Worm (Caenorhabditis elegans) whole organism, early embryonic: ENCODE results near the gene dab-1.

Experiments used
- B0310.2 ChIP-seq: sonication (generic microtip); optimal IDR thresholded peaks from 2 replicates; lab custom pipeline; 2016; ENCODE audit warnings: mild to moderate bottlenecking, missing genetic modification characterization, missing compliant biosample characterization
- F13C5.2 ChIP-seq: sonication (generic microtip); optimal IDR thresholded peaks from 2 replicates; lab custom pipeline; 2017; ENCODE audit warnings: mild to moderate bottlenecking, missing genetic modification characterization, inconsistent platforms, missing compliant biosample characterization
- aly-1 ChIP-seq: sonication (generic microtip); optimal IDR thresholded peaks from 2 replicates; lab custom pipeline; 2016; ENCODE audit warnings: missing genetic modification characterization, missing compliant biosample characterization
- ama-1 ChIP-seq: fragments of 150-350 bp; optimal IDR thresholded peaks from 2 replicates; lab custom pipeline; 2014
- ceh-13 ChIP-seq: fragments of 200-800 bp; sonication (Bioruptor generic); optimal IDR thresholded peaks from 2 replicates; lab custom pipeline; 2018; ENCODE audit warnings: mild to moderate bottlenecking, missing genetic modification characterization, missing compliant biosample characterization
- ceh-36 ChIP-seq: sonication (generic microtip); optimal IDR thresholded peaks from 2 replicates; lab custom pipeline; 2016; ENCODE audit warnings: missing genetic modification characterization, inconsistent platforms, missing compliant biosample characterization
- ets-7 ChIP-seq: sonication (generic microtip); optimal IDR thresholded peaks from 2 replicates; lab custom pipeline; 2016; ENCODE audit warnings: missing genotype, missing genetic modification characterization, missing compliant biosample characterization
- flt-1 ChIP-seq: fragments of 200-800 bp; sonication (Bioruptor generic); IDR thresholded peaks from 2 replicates; pipeline ENCODE4 v1.3.6; 2022; ENCODE audit warnings: missing genetic modification characterization, missing compliant biosample characterization
- hmbx-1 ChIP-seq: sonication (generic microtip); optimal IDR thresholded peaks from 2 replicates; lab custom pipeline; 2016; ENCODE audit warnings: mild to moderate bottlenecking, missing genetic modification characterization, missing compliant biosample characterization
- hmg-4 ChIP-seq: fragments of 200-800 bp; sonication (Bioruptor generic); optimal IDR thresholded peaks from 2 replicates; lab custom pipeline; 2018; ENCODE audit warnings: mild to moderate bottlenecking, missing genetic modification characterization, missing compliant biosample characterization
- hnd-1 ChIP-seq: sonication (generic microtip); optimal IDR thresholded peaks from 2 replicates; lab custom pipeline; 2016; ENCODE audit warnings: missing genetic modification characterization, missing compliant biosample characterization
- pes-1 ChIP-seq: fragments of 200-800 bp; sonication (Bioruptor generic); IDR thresholded peaks from 2 replicates; pipeline ENCODE4 v1.3.6; 2022; ENCODE audit warnings: missing genetic modification reagents, missing genetic modification characterization, missing compliant biosample characterization
- scrt-1 ChIP-seq: fragments of 200-800 bp; sonication (Bioruptor generic); IDR thresholded peaks from 2 replicates; pipeline ENCODE4 v1.3.6; 2022; ENCODE audit warnings: missing genetic modification characterization, missing compliant biosample characterization
- sea-1 ChIP-seq: fragments of 200-800 bp; sonication (Bioruptor generic); conservative IDR thresholded peaks from 2 replicates; pipeline ENCODE4 v1.3.6; 2022; ENCODE audit warnings: missing genetic modification characterization, missing compliant biosample characterization
- tbx-11 ChIP-seq: fragments of 200-800 bp; sonication (Bioruptor generic); IDR thresholded peaks from 2 replicates; pipeline ENCODE4 v1.3.6; 2022; ENCODE audit warnings: missing genetic modification characterization, missing compliant biosample characterization
- tbx-37 ChIP-seq: fragments of 200-800 bp; sonication (Bioruptor generic); conservative IDR thresholded peaks from 2 replicates; pipeline ENCODE4 v1.3.6; 2022; ENCODE audit warnings: missing genetic modification reagents, missing genetic modification characterization, missing compliant biosample characterization
- tra-4 ChIP-seq: sonication (generic microtip); optimal IDR thresholded peaks from 2 replicates; lab custom pipeline; 2017; ENCODE audit warnings: missing genetic modification characterization, missing compliant biosample characterization

dab-1 gene

DNA sequence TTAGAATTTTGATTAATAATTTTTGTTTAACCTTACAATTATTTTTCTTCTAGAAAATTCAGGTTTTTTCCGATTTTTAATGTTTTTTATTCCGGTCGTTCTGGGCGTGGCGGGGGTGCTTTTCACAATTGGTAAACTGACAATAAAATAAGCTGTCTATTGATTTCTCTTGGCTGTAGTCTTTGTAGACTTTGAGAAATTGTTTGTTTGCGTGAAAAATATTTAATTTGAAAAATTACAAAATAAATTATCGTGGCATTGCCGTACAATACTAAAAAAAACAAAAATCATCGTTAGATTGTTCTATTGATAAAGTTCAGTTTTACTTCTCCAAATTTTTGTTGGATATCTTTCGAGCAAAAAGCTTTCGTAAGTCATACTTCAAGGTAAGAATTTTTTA is 24.3 kb downstream of the dab-1 start, which contains the start of gene F35C11.3:
TSS of gene F35C11.3 (plus strand) at position 301 of the 400 bp plus-strand sequence.
- no peak for TF ChIP-seq ceh-36
- TF ChIP-seq sea-1 (GFP tag; lab: Robert Waterston, UW): no peak
- TF ChIP-seq aly-1 (tag; lab: Kevin White, UChicago): no peak
- TF ChIP-seq B0310.2 (tag; lab: Kevin White, UChicago): no peak
- TF ChIP-seq hmbx-1: no peak
- TF ChIP-seq F13C5.2 (tag; lab: Kevin White, UChicago): no peak
- TF ChIP-seq hnd-1: no peak
- no peak for TF ChIP-seq ets-7 (tag; lab: Kevin White, UChicago)
- no peak for TF ChIP-seq hmg-4 (GFP tag; lab: Kevin White, UChicago)
- no peak for TF ChIP-seq tra-4 (tag; lab: Kevin White, UChicago)
- TF ChIP-seq ama-1 (lab: Kevin White, UChicago): no peak
- TF ChIP-seq pes-1: no peak
- no peak for TF ChIP-seq tbx-37 (GFP tag; lab: Robert Waterston, UW)
- no peak for TF ChIP-seq scrt-1 (GFP tag; lab: Robert Waterston, UW)
- TF ChIP-seq flt-1 (GFP tag; lab: Robert Waterston, UW): no peak
- TF ChIP-seq tbx-11 (GFP tag; lab: Robert Waterston, UW): no peak
- no peak for TF ChIP-seq ceh-13 (GFP tag; lab: Kevin White, UChicago)

DNA sequence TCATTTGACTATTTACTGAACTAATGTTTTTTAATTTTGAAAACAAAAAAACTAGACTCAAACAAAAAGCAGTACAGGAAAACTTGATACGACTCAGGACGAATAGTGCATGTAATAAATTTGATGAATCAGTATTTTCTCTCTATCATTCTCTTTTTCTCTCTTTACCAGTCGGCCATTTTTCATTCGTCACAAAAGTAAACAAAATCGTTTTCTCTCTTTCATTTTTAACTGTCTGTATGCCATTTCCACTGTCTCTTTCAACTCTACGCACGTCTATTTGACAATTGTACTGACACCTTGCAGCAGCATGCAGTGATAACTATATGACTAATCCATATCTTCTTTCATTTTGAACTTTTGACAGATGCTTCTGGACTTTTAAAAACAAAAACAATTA is 26.6 kb downstream of the dab-1 start, which contains the start of the genes F35C11.2 and F35C11.4:
TSS of gene F35C11.2 (minus strand) at position 90 of the 400 bp plus-strand sequence.
TSS of gene F35C11.4 (plus strand) at position 260 of the 400 bp plus-strand sequence.
- TF ChIP-seq aly-1 (tag; lab: Kevin White, UChicago): no peak
- no peak for TF ChIP-seq ceh-36
- no peak for TF ChIP-seq ceh-13 (GFP tag; lab: Kevin White, UChicago)
- TF ChIP-seq scrt-1 (GFP tag; lab: Robert Waterston, UW): no peak
- no peak for TF ChIP-seq hnd-1
- no peak for TF ChIP-seq F13C5.2 (tag; lab: Kevin White, UChicago)
- TF ChIP-seq flt-1 (GFP tag; lab: Robert Waterston, UW): no peak
- TF ChIP-seq tra-4 (tag; lab: Kevin White, UChicago): no peak
- TF ChIP-seq tbx-37 (GFP tag; lab: Robert Waterston, UW): no peak
- TF ChIP-seq ama-1 (lab: Kevin White, UChicago): no peak
- TF ChIP-seq pes-1: no peak
- no peak for TF ChIP-seq ets-7 (tag; lab: Kevin White, UChicago)
- TF ChIP-seq hmbx-1: no peak
- TF ChIP-seq sea-1 (GFP tag; lab: Robert Waterston, UW): no peak
- no peak for TF ChIP-seq hmg-4 (GFP tag; lab: Kevin White, UChicago)
- TF ChIP-seq tbx-11 (GFP tag; lab: Robert Waterston, UW): no peak
- TF ChIP-seq B0310.2 (tag; lab: Kevin White, UChicago): no peak

ce11 chrII:8249710-8250109 is 27.5 kb downstream of the dab-1 start:
- TF ChIP-seq ets-7 (tag; lab: Kevin White, UChicago): no peak
- TF ChIP-seq ama-1 (lab: Kevin White, UChicago): no peak
- TF ChIP-seq hmg-4 (GFP tag; lab: Kevin White, UChicago): no peak
- TF ChIP-seq tra-4 (tag; lab: Kevin White, UChicago): no peak
- TF ChIP-seq aly-1 (tag; lab: Kevin White, UChicago): no peak
- no peak for TF ChIP-seq tbx-37 (GFP tag; lab: Robert Waterston, UW)
- TF ChIP-seq ceh-13 (GFP tag; lab: Kevin White, UChicago): no peak
- TF ChIP-seq sea-1 (GFP tag; lab: Robert Waterston, UW): no peak
- TF ChIP-seq tbx-11 (GFP tag; lab: Robert Waterston, UW): no peak

DNA sequence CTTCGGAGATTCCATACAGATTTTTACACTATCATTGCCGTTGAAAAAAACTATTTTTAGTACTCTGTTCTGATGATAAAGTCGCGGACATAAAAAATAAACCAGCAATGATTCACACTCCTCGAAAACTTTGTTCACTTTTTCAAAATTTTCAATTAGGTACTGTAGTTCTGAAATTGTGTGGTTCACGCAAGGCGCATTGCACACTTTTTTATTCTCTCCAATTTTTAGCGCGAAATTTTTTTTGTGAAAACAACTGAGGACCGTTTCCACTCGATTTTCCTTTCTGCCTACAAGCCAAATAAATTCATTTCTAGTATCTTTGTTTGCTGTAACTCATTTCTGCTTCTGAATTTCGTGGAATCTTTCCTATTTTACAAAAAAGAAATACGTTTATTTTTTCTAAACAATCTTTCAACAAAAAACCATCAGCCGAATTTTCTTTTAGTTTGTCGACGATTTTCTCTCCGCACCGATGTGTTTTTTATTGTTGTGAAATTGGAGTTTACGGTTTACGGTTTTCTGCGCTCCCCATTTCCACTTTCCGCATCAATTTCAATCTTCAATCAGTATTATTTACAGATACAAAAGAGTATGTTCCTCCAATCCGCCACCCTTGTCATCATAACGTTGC is 31.1 kb downstream of the dab-1 start, which contains the start of gene F35C11.5:
TSS of gene F35C11.5 (plus strand) at position 584 of the 634 bp plus-strand sequence.
- TF ChIP-seq tra-4 (tag; lab: Kevin White, UChicago): no peak
- no peak for TF ChIP-seq flt-1 (GFP tag; lab: Robert Waterston, UW)
- TF ChIP-seq pes-1: no peak
- no peak for TF ChIP-seq hmbx-1
- TF ChIP-seq ama-1 (lab: Kevin White, UChicago): no peak

- TF ChIP-seq scrt-1 (GFP tag; lab: Robert Waterston, UW) (no peak), aly-1 (tag; lab: Kevin White, UChicago) (no peak), hmbx-1 (no peak), ama-1 (lab: Kevin White, UChicago) (no peak), tbx-11 (GFP tag; lab: Robert Waterston, UW) (no peak), flt-1 (GFP tag; lab: Robert Waterston, UW) (no peak), tbx-37 (GFP tag; lab: Robert Waterston, UW) (no peak), tra-4 (tag; lab: Kevin White, UChicago) (no peak), B0310.2 (tag; lab: Kevin White, UChicago) (no peak), hnd-1 (no peak), sea-1 (GFP tag; lab: Robert Waterston, UW) (no peak), ceh-36 (no peak), hmg-4 (GFP tag; lab: Kevin White, UChicago) (no peak), ceh-13 (GFP tag; lab: Kevin White, UChicago) (no peak), ets-7 (tag; lab: Kevin White, UChicago) (no peak), F13C5.2 (tag; lab: Kevin White, UChicago) (no peak), pes-1 (no peak)
Measured at ce11 chrII:8256013-8256412, 33.8 kb downstream of the dab-1 start, which contains the start of gene F35C11.7. F35C11.7 (plus strand) TSS chrII:8256313.

ce11 chrII:8259038-8259437 is 36.9 kb downstream of the dab-1 start, which contains the start of gene F35C11.6:
F35C11.6 (minus strand) TSS chrII:8259138.
- no peak for TF ChIP-seq flt-1 (GFP tag; lab: Robert Waterston, UW)
- TF ChIP-seq ceh-36: no peak
- no peak for TF ChIP-seq scrt-1 (GFP tag; lab: Robert Waterston, UW)
- no peak for TF ChIP-seq B0310.2 (tag; lab: Kevin White, UChicago)
- TF ChIP-seq sea-1 (GFP tag; lab: Robert Waterston, UW): no peak
- no peak for TF ChIP-seq aly-1 (tag; lab: Kevin White, UChicago)
- TF ChIP-seq ceh-13 (GFP tag; lab: Kevin White, UChicago): no peak
- TF ChIP-seq ama-1 (lab: Kevin White, UChicago): no peak
- no peak for TF ChIP-seq pes-1
- TF ChIP-seq tbx-11 (GFP tag; lab: Robert Waterston, UW): no peak
- no peak for TF ChIP-seq ets-7 (tag; lab: Kevin White, UChicago)
- TF ChIP-seq tra-4 (tag; lab: Kevin White, UChicago): no peak
- no peak for TF ChIP-seq F13C5.2 (tag; lab: Kevin White, UChicago)
- no peak for TF ChIP-seq hmg-4 (GFP tag; lab: Kevin White, UChicago)
- no peak for TF ChIP-seq hmbx-1
- no peak for TF ChIP-seq tbx-37 (GFP tag; lab: Robert Waterston, UW)
- TF ChIP-seq hnd-1: no peak
